Fruit fly (Drosophila melanogaster): ENCODE data around the gene CG45490.

Gene CG45490

DNA sequence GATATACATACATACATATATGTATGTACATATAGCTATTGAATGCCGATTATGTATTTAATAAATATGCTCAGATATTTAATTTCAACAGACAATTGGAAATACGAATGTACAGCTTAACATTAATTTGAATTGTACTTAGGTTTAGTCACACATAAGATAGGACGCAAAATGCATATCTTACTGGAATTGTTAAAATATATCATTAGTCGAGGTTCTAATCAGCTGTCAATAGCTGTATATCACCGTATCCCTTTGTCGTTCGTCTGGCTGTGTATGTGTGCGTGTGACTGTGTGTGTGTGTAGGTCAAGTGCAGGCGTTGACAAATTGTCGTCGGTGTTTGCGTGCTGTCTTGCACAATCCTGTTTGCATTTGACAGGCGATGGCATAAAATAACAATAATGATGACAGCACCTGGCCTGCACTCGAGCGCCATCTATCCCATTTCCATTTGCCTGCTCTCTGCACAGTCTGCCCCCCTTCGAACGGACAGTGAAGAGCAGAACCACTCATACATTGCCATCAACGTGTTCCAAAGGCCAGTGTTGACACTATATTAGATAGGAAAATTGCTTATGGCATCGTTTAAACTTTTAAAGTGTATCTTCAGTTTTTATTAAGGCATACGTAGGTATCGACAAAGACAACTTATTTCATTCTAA is 36.6 kb downstream of the CG45490 start:
- TF ChIP-seq CG17801 (GFP tag; optimal IDR thresholded peaks at IDR 0.05; ENCODE audit: partially characterized antibody) = no peak

DNA sequence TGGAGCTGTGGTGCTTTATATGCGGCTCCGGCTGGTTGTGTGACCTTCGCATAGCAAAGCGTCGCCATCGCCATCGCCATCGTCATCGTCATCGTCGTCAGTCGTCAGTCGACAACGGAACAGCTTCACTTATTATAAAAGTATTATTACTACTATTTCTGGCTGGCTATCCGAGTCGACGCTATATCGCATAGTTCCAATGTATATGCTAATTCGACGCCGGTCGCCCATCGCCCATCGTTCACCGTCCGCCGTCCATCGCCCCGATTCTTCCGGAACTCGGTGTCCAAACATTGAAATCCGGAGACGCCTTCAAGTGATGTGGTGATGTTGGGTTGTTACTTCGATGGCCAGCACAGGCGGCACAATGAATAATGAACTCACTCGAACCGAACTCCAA is 42.0 kb downstream of the CG45490 start:
- TF ChIP-seq CG17801 (GFP tag; optimal IDR thresholded peaks at IDR 0.05; ENCODE audit: partially characterized antibody) = no peak

DNA sequence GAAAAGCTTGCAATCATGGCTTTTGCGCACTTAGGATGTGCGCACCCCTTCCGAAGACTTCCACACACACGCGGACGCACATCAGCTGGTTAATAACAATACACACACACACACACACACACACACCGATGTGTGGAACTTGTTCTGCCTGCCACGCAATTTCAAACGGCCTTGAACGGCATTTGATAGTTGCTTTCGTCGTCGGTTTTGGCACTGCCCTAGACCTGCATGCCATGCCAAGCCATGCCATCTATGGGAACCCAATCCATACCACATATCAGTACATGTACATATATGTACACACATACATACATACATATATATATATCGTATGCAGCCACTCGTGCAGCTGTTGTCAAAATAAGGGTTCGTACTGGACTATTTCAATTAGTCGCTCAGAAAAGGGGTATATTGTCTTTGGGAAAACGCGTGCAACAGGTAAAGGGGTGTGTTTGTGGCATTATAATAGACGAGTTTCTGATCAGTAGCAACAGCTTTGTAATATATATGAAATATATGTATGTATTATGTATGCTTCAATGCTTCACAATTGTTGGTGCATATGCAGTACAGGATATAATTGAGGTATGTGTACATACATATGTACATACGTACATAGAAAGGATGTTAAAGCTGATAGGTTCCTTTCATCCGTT is 44.0 kb downstream of the CG45490 start, which contains the start of gene amn:
Gene amn (minus strand): TSS at position 51 of the 656 bp plus-strand sequence.
- TF ChIP-seq CG17801 (GFP tag; optimal IDR thresholded peaks at IDR 0.05; ENCODE audit: partially characterized antibody) = no peak

DNA sequence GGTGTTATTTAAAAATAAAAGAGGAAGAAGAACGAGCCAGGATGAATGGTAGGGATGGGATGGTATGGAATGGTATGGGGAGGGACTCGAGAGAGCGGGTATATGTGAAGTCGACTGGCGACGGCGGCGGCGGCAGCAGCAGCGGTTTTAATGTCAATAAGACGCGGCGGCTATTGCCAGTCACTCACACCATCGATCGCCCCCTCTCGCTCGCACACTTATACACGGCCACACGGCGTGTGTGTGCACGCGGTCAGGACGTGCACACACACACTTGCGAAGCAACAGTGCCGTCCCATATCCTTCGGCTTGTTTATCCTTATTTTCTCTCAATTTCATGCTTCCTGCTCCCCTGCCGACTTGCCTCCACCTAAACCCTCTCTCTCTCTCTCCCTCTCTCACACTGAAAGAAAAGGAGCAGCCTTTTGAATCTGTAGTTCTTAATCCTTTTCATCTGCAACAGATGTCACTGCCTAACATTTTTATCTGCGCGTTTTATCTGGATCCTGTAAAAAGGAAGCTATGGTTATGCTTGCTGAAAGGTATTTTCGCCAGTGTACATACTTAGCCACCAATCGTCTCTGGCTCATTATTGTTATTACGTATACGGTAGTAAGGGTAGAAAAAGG is 44.9 kb downstream of the CG45490 start:
- no peak for TF ChIP-seq CG17801 (GFP tag; optimal IDR thresholded peaks at IDR 0.05; ENCODE audit: partially characterized antibody)

DNA sequence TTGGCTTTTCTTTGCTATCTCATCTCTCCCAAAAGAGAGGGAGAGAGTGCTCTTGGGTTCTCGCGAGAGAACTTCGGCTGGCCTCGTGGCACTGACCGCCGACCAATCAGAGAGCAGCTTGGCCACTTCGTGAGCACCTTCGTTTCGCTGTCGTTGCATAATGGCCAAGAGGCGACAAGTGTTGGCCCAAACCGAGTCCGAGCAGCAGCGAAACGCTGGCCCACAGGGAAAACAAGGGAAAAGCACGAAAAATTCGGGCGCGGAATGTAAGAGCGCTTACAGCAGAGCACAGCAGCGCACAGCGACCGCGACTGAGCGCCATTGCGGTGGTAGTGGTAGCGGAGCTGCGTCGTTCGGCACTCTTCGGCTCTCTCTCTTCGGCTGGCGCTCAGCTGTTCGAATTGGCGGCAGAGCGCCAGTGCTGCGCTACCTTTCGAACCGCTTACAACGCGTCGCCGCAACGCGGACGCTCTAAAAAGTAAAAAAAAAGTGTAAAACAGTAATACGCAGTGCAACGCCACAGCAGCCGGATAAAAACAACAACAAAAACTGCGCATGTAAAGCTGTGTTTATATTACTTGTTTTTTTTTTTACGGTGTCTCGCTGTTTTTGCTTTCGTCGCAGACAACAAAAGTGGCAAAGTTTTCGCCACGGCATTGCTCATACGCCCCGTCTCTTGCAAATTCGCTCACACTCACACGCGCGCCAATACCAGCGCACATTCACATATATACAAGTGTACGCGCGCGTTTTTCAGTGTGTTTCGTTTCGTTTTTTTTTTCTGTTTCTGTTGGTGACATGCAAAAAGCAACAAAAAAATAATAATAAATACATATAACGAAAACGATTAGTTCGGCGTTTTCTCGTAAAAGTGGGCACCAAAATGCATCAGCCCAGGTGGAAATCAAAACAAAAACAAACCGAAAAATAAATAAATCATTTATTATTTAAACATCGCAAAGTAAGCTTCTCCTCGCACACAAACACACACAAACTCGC is 46.9 kb downstream of the CG45490 start:
- TF ChIP-seq CG17801 (GFP tag; optimal IDR thresholded peaks at IDR 0.05; ENCODE audit: partially characterized antibody) = peak; percentile 60

DNA sequence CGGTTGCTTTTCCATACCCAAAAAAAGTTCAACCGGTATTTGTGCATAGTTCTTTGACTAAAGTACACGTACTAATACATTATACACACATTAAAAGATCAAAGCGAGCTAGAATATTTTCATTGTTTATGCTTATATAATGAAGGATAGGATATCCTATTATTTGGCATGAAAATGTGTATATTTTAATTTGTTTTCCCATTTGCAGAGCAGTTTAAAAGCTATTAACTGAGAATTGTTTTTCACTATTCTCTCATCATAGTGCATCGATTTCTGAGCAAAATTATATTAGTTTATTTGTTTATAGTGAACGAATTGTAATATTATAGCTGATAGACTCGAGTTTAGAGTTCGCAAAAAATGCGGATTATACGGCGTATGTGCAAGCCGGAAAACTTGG is 47.6 kb downstream of the CG45490 start:
- no peak for TF ChIP-seq CG17801 (GFP tag; optimal IDR thresholded peaks at IDR 0.05; ENCODE audit: partially characterized antibody)

DNA sequence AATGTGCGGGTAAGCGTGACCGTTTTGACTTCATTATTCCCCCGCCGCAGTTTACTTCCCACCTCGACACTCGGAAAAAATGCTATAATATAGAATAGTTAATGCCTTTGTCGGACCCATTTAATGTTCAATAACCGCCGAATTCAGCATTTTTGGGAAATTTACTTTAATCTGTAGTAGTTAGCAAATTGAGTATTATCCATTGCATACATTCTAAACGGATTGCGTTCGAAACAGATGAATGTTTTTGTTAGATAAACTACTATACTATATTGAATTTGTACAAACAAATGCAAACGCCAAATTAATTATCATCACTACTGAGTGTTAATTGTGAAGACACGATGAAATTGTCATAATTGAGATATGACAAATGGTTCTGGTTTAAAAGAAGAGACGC is 49.9 kb downstream of the CG45490 start:
- TF ChIP-seq CG17801 (GFP tag; optimal IDR thresholded peaks at IDR 0.05; ENCODE audit: partially characterized antibody) = no peak

All from ovary, adult (tissue).